Fruit fly (Drosophila melanogaster) Kc167 (cell line): ENCODE measurements around the gene meep.
"Not testable (repeated sequence)": the region's sequence is repeated elsewhere in the genome, so short reads cannot be mapped to it uniquely, and the experiment has no call there.

Source experiments
- Myc ChIP-seq: fragments of >200 bp; optimal IDR thresholded peaks from 2 replicates; lab custom pipeline; 2017; ENCODE audit warnings: missing external identifiers
- Sin3A ChIP-seq: fragments of >200 bp; optimal IDR thresholded peaks from 2 replicates; lab custom pipeline; 2018; ENCODE audit warnings: missing external identifiers
- h ChIP-seq: fragments of >200 bp; optimal IDR thresholded peaks from 3 replicates; lab custom pipeline; 2018; ENCODE audit warnings: missing external identifiers
- insv ChIP-seq: fragments of >200 bp; optimal IDR thresholded peaks from 3 replicates; lab custom pipeline; 2018; ENCODE audit warnings: missing external identifiers
- psq ChIP-seq: fragments of >200 bp; optimal IDR thresholded peaks from 2 replicates; lab custom pipeline; 2017; ENCODE audit warnings: missing external identifiers
- ttk ChIP-seq: sonication (Bioruptor generic); optimal IDR thresholded peaks from 2 replicates; lab custom pipeline; 2017; ENCODE audit warnings: missing external identifiers

Gene meep

DNA sequence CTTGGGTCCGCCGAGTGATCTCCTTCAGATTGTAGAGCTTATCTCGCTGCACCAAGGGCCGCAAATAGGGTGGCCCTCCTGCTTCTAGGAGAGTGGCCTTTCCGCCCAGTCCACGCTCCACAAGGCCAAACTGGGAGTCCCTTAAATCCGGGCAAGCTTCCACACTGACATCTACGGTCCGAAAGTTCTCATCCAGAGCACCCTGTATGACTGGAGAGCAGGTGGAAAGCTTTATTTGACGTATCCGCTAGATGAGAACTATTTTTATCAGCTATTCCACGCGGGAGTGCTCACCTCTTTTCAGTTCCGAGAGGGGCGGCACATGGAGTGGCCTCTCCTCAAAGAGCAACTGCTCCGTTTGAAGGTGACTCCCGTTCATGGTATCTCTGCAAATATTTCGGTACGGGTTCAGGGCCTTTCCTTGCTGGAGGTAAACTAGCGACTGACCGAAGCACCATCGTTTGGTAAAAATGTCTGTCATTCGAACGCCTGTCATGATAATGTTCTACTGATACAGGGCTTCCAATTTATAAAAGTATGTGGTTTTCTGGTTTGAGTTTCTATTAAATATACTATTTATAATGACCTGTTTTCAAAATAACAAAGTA, at the start of gene meep:
TSS of gene meep (minus strand) at position 449 of the 608 bp plus-strand sequence.
- TF ChIP-seq psq (lab: Kevin White, UChicago) (no peak), insv (lab: Kevin White, UChicago) (no peak), Myc (lab: Kevin White, UChicago) (no peak), Sin3A (lab: Kevin White, UChicago) (no peak), h (lab: Kevin White, UChicago) (no peak), ttk (no peak)

DNA sequence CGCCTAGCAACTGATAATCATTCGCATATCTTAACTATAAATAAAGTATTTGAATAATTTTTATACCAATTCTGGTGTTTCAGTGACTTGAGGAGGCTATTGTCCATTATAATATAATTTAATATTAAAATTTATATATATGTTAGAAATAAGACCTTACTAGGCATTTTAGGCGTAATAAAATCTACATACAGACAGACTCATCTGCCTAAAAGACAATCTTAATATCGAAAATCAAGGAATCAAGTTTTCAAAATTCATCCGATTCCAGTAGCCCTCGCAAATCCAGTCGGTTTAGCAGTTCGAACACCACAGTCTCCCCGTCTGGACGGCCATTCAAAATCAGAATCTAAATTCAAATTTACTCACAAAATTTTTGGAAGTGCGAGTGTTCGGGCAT, 48.9 kb upstream of the meep start, which contains the start of the genes CG9130 and CG9133:
TSS of gene CG9130 (plus strand) at position 301 of the 400 bp plus-strand sequence.
TSS of gene CG9133 (plus strand) at position 301 of the 400 bp plus-strand sequence.
- no peak for TF ChIP-seq ttk
- no peak for TF ChIP-seq insv (lab: Kevin White, UChicago)
- TF ChIP-seq psq (lab: Kevin White, UChicago), result no peak
- no peak for TF ChIP-seq Sin3A (lab: Kevin White, UChicago)
- no peak for TF ChIP-seq Myc (lab: Kevin White, UChicago)
- TF ChIP-seq h (lab: Kevin White, UChicago), result no peak

DNA sequence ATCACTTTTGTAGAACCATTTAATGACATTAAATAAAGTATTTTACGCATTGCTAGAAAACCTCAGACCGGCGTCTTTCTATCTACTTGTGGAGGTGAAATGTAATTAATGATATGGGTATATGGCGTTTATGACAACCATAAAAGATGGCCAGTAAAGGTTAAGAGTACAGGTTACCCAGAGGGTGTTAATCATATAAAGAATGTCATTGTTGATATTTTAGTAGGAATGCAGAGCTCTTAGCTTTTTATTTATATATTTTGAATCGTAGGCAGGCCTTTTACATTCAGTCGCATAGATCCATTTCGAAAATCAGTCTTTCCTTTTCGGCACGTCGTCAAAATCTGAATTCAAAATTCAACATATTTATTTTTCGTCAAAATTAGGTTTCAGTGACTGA, 47.6 kb upstream of the meep start, which contains the start of gene Bfc:
TSS of gene Bfc (plus strand) at position 301 of the 400 bp plus-strand sequence.
- TF ChIP-seq Myc (lab: Kevin White, UChicago) (no peak), insv (lab: Kevin White, UChicago) (no peak), ttk (no peak), Sin3A (lab: Kevin White, UChicago) (no peak), h (lab: Kevin White, UChicago) (no peak), psq (lab: Kevin White, UChicago) (no peak)

DNA sequence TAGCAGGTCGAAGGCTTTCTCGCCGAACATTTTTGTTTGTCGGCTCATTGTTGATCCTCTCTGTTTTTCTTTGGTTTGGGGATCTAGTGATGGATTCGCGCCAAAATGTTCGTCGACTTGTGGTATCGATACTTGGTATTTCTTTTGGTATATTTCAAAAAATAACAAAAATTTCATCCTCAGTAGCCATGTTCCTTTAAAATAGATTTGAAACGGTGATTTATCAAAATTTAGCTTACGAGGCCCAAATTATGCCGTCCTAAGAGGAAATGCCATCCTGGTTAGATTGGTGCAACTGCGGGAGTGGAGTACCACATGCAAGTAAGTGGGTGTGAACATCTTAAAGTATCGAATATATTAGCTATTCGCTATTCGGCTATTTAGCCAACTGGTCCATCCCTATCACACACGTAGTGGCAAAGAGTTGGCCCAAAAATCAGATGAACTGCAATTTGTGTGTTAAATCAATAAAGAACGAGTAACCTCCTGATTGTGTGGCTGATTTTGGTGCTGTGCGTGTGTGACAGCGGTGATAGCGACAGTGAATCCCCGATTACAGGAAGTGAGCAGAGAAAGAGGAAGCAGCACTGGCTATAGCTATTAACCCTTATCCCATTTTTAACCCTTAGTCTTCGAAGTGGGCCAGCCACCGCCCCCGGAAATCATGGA, 44.9 kb upstream of the meep start, which contains the start of the genes Psf1 and Sac1:
TSS of gene Psf1 (minus strand) at position 51 of the 669 bp plus-strand sequence.
TSS of gene Sac1 (plus strand) at position 191 of the 669 bp plus-strand sequence.
- TF ChIP-seq h (lab: Kevin White, UChicago), result no peak
- TF ChIP-seq Sin3A (lab: Kevin White, UChicago), result no peak
- no peak for TF ChIP-seq insv (lab: Kevin White, UChicago)
- no peak for TF ChIP-seq Myc (lab: Kevin White, UChicago)
- no peak for TF ChIP-seq psq (lab: Kevin White, UChicago)
- TF ChIP-seq ttk, result no peak

DNA sequence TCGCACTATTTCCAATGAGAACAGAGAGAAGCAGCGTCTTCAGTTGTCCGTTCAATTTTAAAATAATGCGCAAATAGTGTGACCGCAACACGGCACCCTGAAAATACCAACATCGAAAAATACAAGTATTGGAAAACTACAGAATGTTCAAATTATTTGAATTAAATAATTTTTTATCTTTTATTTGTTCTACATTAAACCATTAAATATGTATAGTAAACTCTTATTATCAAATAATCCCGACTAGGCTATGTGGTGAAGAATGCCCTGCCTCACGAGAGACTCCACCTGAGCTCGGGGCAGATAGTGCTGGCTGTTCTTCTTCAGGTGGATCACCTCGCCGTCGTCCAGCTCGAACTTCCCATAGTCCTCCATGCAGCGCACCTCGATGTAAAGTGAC, 44.0 kb upstream of the meep start, which contains the start of gene CG32318:
TSS of gene CG32318 (minus strand) at position 101 of the 400 bp plus-strand sequence.
- not testable (repeated sequence) for TF ChIP-seq h, Sin3A, insv (lab: Kevin White, UChicago)

DNA sequence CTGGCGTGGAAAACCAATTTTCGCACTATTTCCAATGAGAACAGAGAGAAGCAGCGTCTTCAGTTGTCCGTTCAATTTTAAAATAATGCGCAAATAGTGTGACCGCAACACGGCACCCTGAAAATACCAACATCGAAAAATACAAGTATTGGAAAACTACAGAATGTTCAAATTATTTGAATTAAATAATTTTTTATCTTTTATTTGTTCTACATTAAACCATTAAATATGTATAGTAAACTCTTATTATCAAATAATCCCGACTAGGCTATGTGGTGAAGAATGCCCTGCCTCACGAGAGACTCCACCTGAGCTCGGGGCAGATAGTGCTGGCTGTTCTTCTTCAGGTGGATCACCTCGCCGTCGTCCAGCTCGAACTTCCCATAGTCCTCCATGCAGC, 43.0 kb upstream of the meep start, which contains the start of gene Klp61F:
TSS of gene Klp61F (minus strand) at position 101 of the 400 bp plus-strand sequence.
- not testable (repeated sequence) for TF ChIP-seq Sin3A (lab: Kevin White, UChicago); Myc (lab: Kevin White, UChicago); ttk

DNA sequence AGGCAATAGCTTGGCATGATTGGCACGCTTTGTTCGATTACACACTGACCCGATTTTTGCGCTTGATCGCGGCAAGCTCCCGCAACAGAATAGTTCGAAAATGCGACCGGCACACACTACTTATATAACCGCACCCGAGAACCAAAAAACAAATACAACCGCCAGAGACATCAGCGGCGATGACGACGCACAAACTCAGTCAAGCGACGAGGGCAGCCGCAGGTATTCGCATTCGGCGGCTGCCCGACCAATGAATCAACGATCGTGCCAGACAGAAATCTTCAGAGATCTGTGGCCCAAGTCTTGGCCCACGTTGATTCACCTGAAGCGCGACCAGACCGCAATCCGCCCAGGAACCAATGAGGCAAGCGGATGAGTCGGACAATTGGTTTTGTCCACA, 35.4 kb upstream of the meep start, which contains the start of gene CG9192:
TSS of gene CG9192 (minus strand) at position 101 of the 400 bp plus-strand sequence.
- TF ChIP-seq Sin3A (lab: Kevin White, UChicago), result no peak
- no peak for TF ChIP-seq insv (lab: Kevin White, UChicago)
- TF ChIP-seq Myc (lab: Kevin White, UChicago), result no peak
- no peak for TF ChIP-seq psq (lab: Kevin White, UChicago)
- no peak for TF ChIP-seq ttk
- no peak for TF ChIP-seq h (lab: Kevin White, UChicago)

DNA sequence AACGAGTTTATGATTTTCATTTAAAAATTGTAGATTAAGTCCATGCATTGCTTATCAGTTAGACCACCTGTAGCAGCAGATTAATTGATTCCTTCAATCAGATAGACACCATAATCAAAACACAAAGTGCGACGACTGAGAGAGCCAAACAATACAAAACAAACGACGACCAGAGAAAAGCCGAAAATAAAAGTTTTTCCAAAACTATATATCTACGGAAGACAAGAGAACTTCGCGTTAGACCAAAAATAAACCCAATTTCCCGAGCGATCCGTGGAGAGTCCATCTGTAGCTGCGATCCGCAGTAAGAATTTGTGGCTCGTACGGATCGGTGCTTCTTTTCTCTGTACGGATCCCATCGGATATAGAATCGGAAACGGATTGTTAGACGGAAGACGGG, 32.6 kb upstream of the meep start, which contains the start of gene galene:
TSS of gene galene (plus strand) at position 301 of the 400 bp plus-strand sequence.
- TF ChIP-seq ttk (no peak), Sin3A (lab: Kevin White, UChicago) (no peak)

DNA sequence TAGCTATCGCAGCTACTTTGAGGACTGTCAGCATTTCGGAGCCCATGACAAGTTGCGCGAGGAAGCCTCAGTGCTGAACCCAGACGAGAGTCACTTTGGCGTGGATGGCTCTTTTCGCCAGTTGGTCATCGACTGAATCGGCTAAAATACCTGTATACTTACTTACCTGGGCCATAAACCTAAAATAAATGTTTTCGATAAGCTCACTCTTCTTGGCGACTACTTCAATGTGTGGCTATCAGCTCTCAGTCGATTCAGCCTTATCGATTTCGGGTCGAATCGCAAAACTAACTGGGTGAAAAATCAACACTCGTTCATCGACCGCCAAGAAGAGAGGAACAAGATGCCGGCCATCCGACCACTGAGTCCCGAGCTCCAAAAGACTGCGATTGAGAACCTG, 31.0 kb upstream of the meep start, which contains the start of gene CG33966:
TSS of gene CG33966 (plus strand) at position 301 of the 400 bp plus-strand sequence.
- TF ChIP-seq h (lab: Kevin White, UChicago) (no peak), ttk (no peak), psq (lab: Kevin White, UChicago) (no peak), Sin3A (lab: Kevin White, UChicago) (no peak), Myc (lab: Kevin White, UChicago) (no peak), insv (lab: Kevin White, UChicago) (no peak)

DNA sequence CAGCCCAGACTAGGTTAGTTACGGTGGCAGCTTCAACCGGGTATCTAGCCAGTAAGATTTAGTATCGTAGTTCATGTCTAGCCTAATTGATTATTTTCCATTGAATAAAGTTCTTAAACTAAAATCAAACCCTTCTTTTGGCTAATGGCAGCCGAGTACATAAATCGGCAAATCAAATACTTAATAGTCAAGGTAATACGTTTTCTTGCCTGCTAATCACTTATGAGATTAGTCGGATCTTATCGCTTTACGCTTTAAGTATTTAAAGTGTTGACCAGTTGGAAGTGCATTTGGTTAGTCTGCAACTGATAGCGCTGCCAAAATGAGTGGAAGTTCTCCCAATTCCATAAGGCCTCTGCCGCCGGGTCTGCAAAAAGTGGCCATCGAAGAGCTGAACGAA, 29.7 kb upstream of the meep start, which contains the start of gene CG33965:
TSS of gene CG33965 (plus strand) at position 301 of the 400 bp plus-strand sequence.
- TF ChIP-seq psq (lab: Kevin White, UChicago) (no peak), Myc (lab: Kevin White, UChicago) (no peak), ttk (no peak), Sin3A (lab: Kevin White, UChicago) (no peak), h (lab: Kevin White, UChicago) (no peak), insv (lab: Kevin White, UChicago) (no peak)

DNA sequence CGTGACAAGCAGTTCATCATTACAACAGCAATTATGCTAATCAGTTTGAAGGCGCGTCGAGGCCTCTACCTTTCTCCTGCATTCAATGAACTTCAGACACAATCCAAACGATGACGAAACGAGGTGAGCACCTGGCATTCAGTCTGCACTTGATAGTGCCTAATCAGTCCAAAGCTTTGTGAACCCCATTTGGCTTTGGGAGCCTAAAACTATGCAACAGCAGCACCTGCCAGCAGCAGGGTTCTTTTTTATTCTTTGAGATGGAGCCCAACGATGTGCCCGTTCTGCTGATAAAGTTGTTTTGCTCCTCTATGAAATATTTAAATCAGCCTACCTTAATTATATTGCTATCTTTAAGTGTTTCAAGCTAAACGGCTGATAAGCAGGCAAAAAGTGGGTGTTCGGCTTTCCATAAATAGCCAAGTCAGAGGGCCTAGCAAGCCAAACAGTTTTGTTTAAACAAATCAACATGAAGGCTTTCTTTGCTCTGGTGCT, 24.5 kb upstream of the meep start, which contains the start of gene LysS:
TSS of gene LysS (plus strand) at position 445 of the 495 bp plus-strand sequence.
- TF ChIP-seq psq (lab: Kevin White, UChicago), result no peak
- TF ChIP-seq h (lab: Kevin White, UChicago), result no peak
- TF ChIP-seq insv (lab: Kevin White, UChicago), result no peak
- no peak for TF ChIP-seq ttk
- no peak for TF ChIP-seq Sin3A (lab: Kevin White, UChicago)
- TF ChIP-seq Myc (lab: Kevin White, UChicago), result no peak
